Fruit fly (Drosophila melanogaster): ENCODE data around the gene Sgs3.

Sgs3 gene

DNA sequence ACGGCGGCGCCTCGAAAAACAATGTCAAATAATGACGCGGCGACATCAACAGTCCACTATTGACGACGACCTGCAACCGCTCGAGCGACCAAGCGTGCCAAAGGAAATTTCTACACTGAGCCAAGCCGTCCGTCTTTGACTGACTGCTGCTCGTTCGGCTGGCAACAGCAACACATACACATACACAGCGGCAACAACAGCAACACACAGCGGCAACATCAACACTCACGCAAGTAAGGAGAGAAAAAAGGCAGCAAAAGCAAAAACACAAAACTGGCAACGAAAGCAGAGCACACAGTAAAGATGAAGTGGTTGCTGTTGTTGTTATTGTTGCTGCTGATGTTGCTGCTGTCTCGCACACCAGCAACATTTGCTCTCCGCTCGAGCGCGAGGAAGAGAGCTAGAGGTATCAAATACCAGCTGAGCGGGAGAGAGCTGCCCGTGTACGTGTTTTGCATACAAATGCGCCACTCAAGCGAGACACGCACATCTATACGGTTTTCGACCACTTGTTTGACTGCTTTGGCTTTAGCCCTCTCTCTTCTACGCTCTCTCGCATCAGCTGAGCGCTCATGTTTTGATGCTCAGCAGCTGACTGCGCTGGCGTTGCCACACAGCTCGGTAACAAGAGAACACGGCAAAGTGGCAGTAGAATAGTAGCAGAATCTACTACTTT lies 41.1 kb downstream of the Sgs3 start (continued):
- TF ChIP-seq sob (GFP tag; IDR thresholded peaks at IDR 0.05) (peak; percentile 40; the same call in 1 of the 2 replicates), CG14014 (GFP tag; IDR thresholded peaks at IDR 0.05) (peak; percentile 6; the same call in 1 of the 2 replicates), dmrt11E (tag; optimal IDR thresholded peaks at IDR 0.05) (no peak), CG16863 (GFP tag; optimal IDR thresholded peaks at IDR 0.05) (no peak), CG9727 (GFP tag; optimal IDR thresholded peaks at IDR 0.05) (peak; percentile 50), fd96Cb (tag; optimal IDR thresholded peaks at IDR 0.05) (no peak), Blimp-1 (GFP tag; optimal IDR thresholded peaks at IDR 0.05) (peak; percentile 32), CG2678 (tag; optimal IDR thresholded peaks at IDR 0.05) (peak; percentile 13), ssp (GFP tag; IDR thresholded peaks at IDR 0.05) (no peak), CG2202 (tag; optimal IDR thresholded peaks at IDR 0.05) (peak; percentile 19), unpg (GFP tag; optimal IDR thresholded peaks at IDR 0.05) (peak; percentile 11), CG10543 (GFP tag; optimal IDR thresholded peaks at IDR 0.05) (peak; percentile 78), crol (GFP tag; IDR thresholded peaks at IDR 0.05) (peak; percentile 46), Jarid2 (GFP tag; optimal IDR thresholded peaks at IDR 0.05) (peak; percentile 96), CG34422 (GFP tag; IDR thresholded peaks at IDR 0.05) (peak; percentile 51; the same call in 2 of the 3 replicates), CG6175 (GFP tag; IDR thresholded peaks at IDR 0.05) (peak; percentile 97), Nf-YB (GFP tag; optimal IDR thresholded peaks at IDR 0.05) (peak; percentile 47), CG10959 (GFP tag; IDR thresholded peaks at IDR 0.05) (no peak), CG10147 (GFP tag; optimal IDR thresholded peaks at IDR 0.05) (peak; percentile 38), abd-A (tag; optimal IDR thresholded peaks at IDR 0.05) (peak; percentile 88), CG15011 (GFP tag; optimal IDR thresholded peaks at IDR 0.05) (no peak), CG8359 (GFP tag; optimal IDR thresholded peaks at IDR 0.05; ENCODE audit: borderline replicate concordance) (no peak), CG10267 (tag; optimal IDR thresholded peaks at IDR 0.05) (peak; percentile 21), Hmr (GFP tag; optimal IDR thresholded peaks at IDR 0.05) (peak; percentile 63), Optix (GFP tag; IDR thresholded peaks at IDR 0.05) (0 out of 3 replicates have a peak, but pooled peaks have one; percentile 6), CG6689 (GFP tag; IDR thresholded peaks at IDR 0.05) (0 out of 2 replicates have a peak, but pooled peaks have one; percentile 34), D (optimal IDR thresholded peaks at IDR 0.05) (peak; percentile 92), D (GFP tag; optimal IDR thresholded peaks at IDR 0.05) (no peak), CG12659 (GFP tag; optimal IDR thresholded peaks at IDR 0.05) (peak; percentile 5), sens-2 (GFP tag; IDR thresholded peaks at IDR 0.05) (no peak), CG7839 (tag; optimal IDR thresholded peaks at IDR 0.05) (peak; percentile 28), scrt (GFP tag; optimal IDR thresholded peaks at IDR 0.05) (peak; percentile 97), kay (GFP tag; optimal IDR thresholded peaks at IDR 0.05) (no peak), trem (tag; optimal IDR thresholded peaks at IDR 0.05) (peak; percentile 14), TFAM (GFP tag; optimal IDR thresholded peaks at IDR 0.05) (no peak), cato (GFP tag; optimal IDR thresholded peaks at IDR 0.05; ENCODE audit: borderline replicate concordance) (no peak), lov (optimal IDR thresholded peaks at IDR 0.05) (no peak), lov (GFP tag; IDR thresholded peaks at IDR 0.05) (peak; percentile 68; the same call in 1 of the 3 replicates), CG3281 (GFP tag; optimal IDR thresholded peaks at IDR 0.05) (no peak), CG10462 (GFP tag; optimal IDR thresholded peaks at IDR 0.05) (no peak), HmgZ (tag; optimal IDR thresholded peaks at IDR 0.05) (peak; percentile 86), Chrac-16 (GFP tag; optimal IDR thresholded peaks at IDR 0.05) (no peak), Trl (optimal IDR thresholded peaks at IDR 0.05) (peak; percentile 99 to 100), Trl (GFP tag; optimal IDR thresholded peaks at IDR 0.05) (peak; percentile 78), gce (GFP tag; IDR thresholded peaks at IDR 0.05) (peak; percentile 43; the same call in 2 of the 3 replicates), CG4328 (GFP tag; optimal IDR thresholded peaks at IDR 0.05) (no peak), z (GFP tag; IDR thresholded peaks at IDR 0.05) (peak; percentile 71; the same call in 2 of the 3 replicates), jigr1 (GFP tag; IDR thresholded peaks at IDR 0.05) (no peak), ab (GFP tag; optimal IDR thresholded peaks at IDR 0.05) (no peak), CG11504 (tag; optimal IDR thresholded peaks at IDR 0.05) (peak; percentile 100)

Measured in whole organism, embryonic.